Worm (Caenorhabditis elegans) whole organism, mixed stage, embryonic: ENCODE results near the gene math-25.
"Not testable (repeated sequence)": the region's sequence is repeated elsewhere in the genome, so short reads cannot be mapped to it uniquely, and the experiment has no call there.

Experiments used
- lin-13 ChIP-seq: fragments of 150-350 bp; optimal IDR thresholded peaks from 2 replicates; lab custom pipeline; 2014; ENCODE audit warnings: missing biosample characterization, missing genetic modification characterization
- lsy-2 ChIP-seq: fragments of 150-350 bp; optimal IDR thresholded peaks from 2 replicates; lab custom pipeline; 2014; ENCODE audit warnings: missing biosample characterization, missing genetic modification characterization
- nhr-12 ChIP-seq: fragments of 150-350 bp; optimal IDR thresholded peaks from 2 replicates; lab custom pipeline; 2014; ENCODE audit warnings: missing biosample characterization, missing genetic modification characterization
- nhr-237 ChIP-seq: fragments of 150-350 bp; optimal IDR thresholded peaks from 2 replicates; lab custom pipeline; 2014; ENCODE audit warnings: missing biosample characterization, missing genetic modification characterization
- unc-39 ChIP-seq: fragments of 150-350 bp; optimal IDR thresholded peaks from 2 replicates; lab custom pipeline; 2014; ENCODE audit warnings: missing biosample characterization, missing genetic modification characterization
- unc-62 ChIP-seq: fragments of 150-350 bp; optimal IDR thresholded peaks from 2 replicates; lab custom pipeline; 2014; ENCODE audit warnings: missing biosample characterization, missing genetic modification reagents, missing genetic modification characterization

ce11 chrII:1854094-1854493 lies 41.8 kb upstream of the math-25 start, which contains the start of gene fbxb-95:
- not testable (repeated sequence) for TF ChIP-seq nhr-12 (tag; lab: Kevin White, UChicago); nhr-237 (tag; lab: Kevin White, UChicago); unc-39 (tag; lab: Kevin White, UChicago); lin-13 (tag; lab: Kevin White, UChicago); lsy-2 (tag; lab: Kevin White, UChicago); unc-62 (GFP tag; lab: Kevin White, UChicago)
